Worm (Caenorhabditis elegans): ENCODE measurements around the gene cah-2.

cah-2 gene

DNA sequence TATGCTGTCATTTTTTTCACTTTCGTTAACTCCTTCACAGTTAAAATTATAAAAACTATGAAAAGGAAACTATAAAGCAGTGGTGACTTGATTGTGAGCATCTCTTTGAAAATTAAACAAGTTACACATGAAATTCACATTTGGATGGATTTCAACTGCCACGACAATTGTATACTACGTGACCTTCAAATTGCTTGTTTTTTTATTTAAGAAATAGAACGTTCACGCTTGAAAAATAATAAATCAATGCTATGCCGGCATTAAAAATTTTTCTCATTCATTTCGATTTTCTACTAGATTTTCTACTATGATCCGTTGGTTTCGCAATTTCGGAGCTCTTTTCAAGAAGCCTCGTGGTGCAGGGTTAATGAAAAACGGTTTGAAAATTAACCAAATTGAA is 42.5 kb upstream of the cah-2 start, which contains the start of the genes ZK1290.7 and rnh-1.1:
TSS of gene ZK1290.7 (minus strand) at position 101 of the 400 bp plus-strand sequence.
TSS of gene rnh-1.1 (plus strand) at position 281 of the 400 bp plus-strand sequence.
- TF ChIP-seq mab-5 (tag; optimal IDR thresholded peaks at IDR 0.05) = no peak
- TF ChIP-seq elt-3 (tag; optimal IDR thresholded peaks at IDR 0.05) = no peak
- no peak for TF ChIP-seq pha-4 (tag; optimal IDR thresholded peaks at IDR 0.05)
- no peak for TF ChIP-seq cnd-1 (tag; optimal IDR thresholded peaks at IDR 0.05)
- no peak for TF ChIP-seq hlh-1 (tag; optimal IDR thresholded peaks at IDR 0.05)
- no peak for TF ChIP-seq lin-13 (tag; optimal IDR thresholded peaks at IDR 0.05)
- no peak for TF ChIP-seq unc-120 (tag; optimal IDR thresholded peaks at IDR 0.05; ENCODE audit: poor library complexity, severe bottlenecking)
- no peak for TF ChIP-seq ces-1 (GFP tag; optimal IDR thresholded peaks at IDR 0.05)
- no peak for TF ChIP-seq blmp-1 (tag; optimal IDR thresholded peaks at IDR 0.05)

DNA sequence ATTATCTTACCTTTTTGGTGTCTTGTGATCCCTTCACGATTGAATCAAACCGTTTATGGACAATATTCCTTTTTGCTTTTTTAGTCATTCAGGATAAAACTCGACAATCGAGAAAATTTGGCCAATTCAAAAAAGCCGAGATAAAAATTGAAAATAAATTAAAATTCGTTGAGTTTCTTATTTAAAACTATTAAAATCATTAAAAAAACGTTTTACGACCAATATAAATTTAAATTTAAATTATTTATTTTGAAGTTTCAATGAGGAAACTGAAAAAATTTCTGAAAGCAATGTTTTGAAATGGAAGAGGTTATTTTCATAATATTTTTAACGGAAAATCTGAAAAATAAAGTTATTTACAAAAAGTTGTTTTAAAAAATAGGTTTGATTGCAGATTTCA is 40.4 kb upstream of the cah-2 start, which contains the start of gene ZK1290.15:
TSS of gene ZK1290.15 (plus strand) at position 301 of the 400 bp plus-strand sequence.
- TF ChIP-seq M03D4.4 (tag; optimal IDR thresholded peaks at IDR 0.05) = no peak
- no peak for TF ChIP-seq ces-1 (GFP tag; optimal IDR thresholded peaks at IDR 0.05)
- TF ChIP-seq mls-2 (tag; optimal IDR thresholded peaks at IDR 0.05) = no peak
- no peak for TF ChIP-seq ham-2 (GFP tag; optimal IDR thresholded peaks at IDR 0.05)
- TF ChIP-seq ztf-11 (tag; optimal IDR thresholded peaks at IDR 0.05) = no peak
- TF ChIP-seq drap-1 (GFP tag; optimal IDR thresholded peaks at IDR 0.05) = no peak
- TF ChIP-seq nhr-76 (tag; optimal IDR thresholded peaks at IDR 0.05) = no peak
- TF ChIP-seq nhr-2 (tag; optimal IDR thresholded peaks at IDR 0.05) = no peak
- no peak for TF ChIP-seq unc-62 (GFP tag; optimal IDR thresholded peaks at IDR 0.05)
- TF ChIP-seq ceh-43 (GFP tag; optimal IDR thresholded peaks at IDR 0.05) = no peak
- no peak for TF ChIP-seq sptf-1 (tag; optimal IDR thresholded peaks at IDR 0.05)
- TF ChIP-seq blmp-1 (tag; optimal IDR thresholded peaks at IDR 0.05) = no peak
- TF ChIP-seq cnd-1 (tag; optimal IDR thresholded peaks at IDR 0.05) = no peak
- no peak for TF ChIP-seq pha-4 (tag; optimal IDR thresholded peaks at IDR 0.05)

DNA sequence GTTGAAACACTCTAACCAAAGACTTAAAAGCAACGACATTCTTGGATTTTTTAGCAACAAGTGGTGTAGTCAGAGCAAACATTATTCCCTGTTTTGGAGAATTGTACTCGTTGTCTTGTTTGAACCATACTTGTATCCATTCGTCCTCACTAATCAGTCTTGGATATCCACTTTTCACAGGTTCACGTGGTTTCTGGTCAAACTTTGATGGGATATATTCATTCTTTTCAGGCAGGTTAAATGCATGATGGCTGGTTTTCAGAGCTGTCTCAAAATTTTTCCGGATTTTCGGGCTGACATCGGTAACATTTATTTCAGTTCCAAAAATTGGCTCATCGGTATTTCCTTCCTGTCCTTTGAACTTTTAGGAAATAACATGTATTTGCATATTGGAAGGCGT is 38.5 kb upstream of the cah-2 start:
- TF ChIP-seq nhr-28 (tag; optimal IDR thresholded peaks at IDR 0.05) = no peak
- TF ChIP-seq hlh-1 (tag; optimal IDR thresholded peaks at IDR 0.05) = no peak
- TF ChIP-seq nhr-237 (tag; optimal IDR thresholded peaks at IDR 0.05) = no peak
- no peak for TF ChIP-seq mls-2 (tag; optimal IDR thresholded peaks at IDR 0.05)
- TF ChIP-seq ces-1 (GFP tag; optimal IDR thresholded peaks at IDR 0.05) = no peak
- TF ChIP-seq elt-3 (tag; optimal IDR thresholded peaks at IDR 0.05) = no peak
- TF ChIP-seq nhr-2 (tag; optimal IDR thresholded peaks at IDR 0.05) = no peak
- TF ChIP-seq zip-8 (tag; optimal IDR thresholded peaks at IDR 0.05) = no peak
- TF ChIP-seq drap-1 (GFP tag; optimal IDR thresholded peaks at IDR 0.05) = no peak
- TF ChIP-seq ceh-43 (GFP tag; optimal IDR thresholded peaks at IDR 0.05) = no peak
- TF ChIP-seq flh-1 (GFP tag; optimal IDR thresholded peaks at IDR 0.05) = no peak
- no peak for TF ChIP-seq ham-2 (GFP tag; optimal IDR thresholded peaks at IDR 0.05)

DNA sequence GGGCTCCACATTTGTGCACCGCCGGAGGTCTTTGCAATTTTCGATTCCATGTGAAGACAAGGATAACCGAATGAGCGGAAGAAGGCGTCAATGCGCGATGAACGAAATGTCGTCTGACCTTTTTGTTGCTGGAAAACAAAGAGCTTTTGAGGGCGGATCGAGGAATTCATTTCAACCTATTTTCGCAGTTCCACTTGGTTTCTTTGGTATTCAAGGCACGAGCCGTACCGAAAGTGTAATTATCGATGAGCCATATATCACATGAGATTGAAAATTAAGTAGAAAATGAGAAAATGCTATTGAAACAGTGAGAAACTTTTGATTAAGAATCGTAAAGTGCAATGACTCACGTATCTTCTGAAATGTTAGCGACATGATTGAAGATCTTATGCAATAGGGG is 36.3 kb upstream of the cah-2 start, which contains the start of gene glb-9:
TSS of gene glb-9 (minus strand) at position 101 of the 400 bp plus-strand sequence.
- TF ChIP-seq ces-1 (GFP tag; optimal IDR thresholded peaks at IDR 0.05) (no peak), nhr-2 (tag; optimal IDR thresholded peaks at IDR 0.05) (no peak), unc-39 (tag; optimal IDR thresholded peaks at IDR 0.05) (no peak), ztf-11 (tag; optimal IDR thresholded peaks at IDR 0.05) (no peak), ceh-39 (tag; optimal IDR thresholded peaks at IDR 0.05) (no peak), ham-2 (GFP tag; optimal IDR thresholded peaks at IDR 0.05) (no peak), lin-13 (tag; optimal IDR thresholded peaks at IDR 0.05) (no peak), sptf-1 (tag; optimal IDR thresholded peaks at IDR 0.05) (no peak), mab-5 (tag; optimal IDR thresholded peaks at IDR 0.05) (no peak), snpc-4 (tag; optimal IDR thresholded peaks at IDR 0.05) (no peak), blmp-1 (tag; optimal IDR thresholded peaks at IDR 0.05) (no peak), lsy-2 (tag; optimal IDR thresholded peaks at IDR 0.05) (no peak), unc-62 (GFP tag; optimal IDR thresholded peaks at IDR 0.05) (no peak), nhr-28 (tag; optimal IDR thresholded peaks at IDR 0.05) (no peak), ceh-43 (GFP tag; optimal IDR thresholded peaks at IDR 0.05) (no peak), mls-2 (tag; optimal IDR thresholded peaks at IDR 0.05) (no peak), nhr-76 (tag; optimal IDR thresholded peaks at IDR 0.05) (no peak)

DNA sequence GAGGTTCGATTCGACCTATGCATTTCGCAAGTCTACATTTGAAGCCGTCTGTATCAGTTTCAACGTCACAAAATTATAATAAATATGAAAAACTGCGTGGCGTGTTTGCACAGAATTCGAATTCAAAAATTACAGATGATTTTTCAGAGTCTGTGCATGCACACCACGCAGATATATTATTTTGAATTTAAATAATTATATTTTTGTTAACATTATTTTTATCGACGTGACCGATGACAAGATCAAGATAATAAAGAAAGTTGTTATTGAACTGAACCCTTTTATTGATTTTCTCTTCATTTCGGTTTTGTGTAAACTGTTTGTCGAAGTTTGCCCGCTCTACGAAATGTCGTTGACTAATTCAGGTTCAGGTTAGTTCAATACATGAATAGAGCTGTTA is 22.1 kb upstream of the cah-2 start, which contains the start of gene C28F5.1:
TSS of gene C28F5.1 (plus strand) at position 301 of the 400 bp plus-strand sequence.
- TF ChIP-seq snpc-4 (tag; optimal IDR thresholded peaks at IDR 0.05) (no peak), ceh-43 (GFP tag; optimal IDR thresholded peaks at IDR 0.05) (no peak), ceh-83 (GFP tag; optimal IDR thresholded peaks at IDR 0.05) (no peak), unc-120 (tag; optimal IDR thresholded peaks at IDR 0.05; ENCODE audit: poor library complexity, severe bottlenecking) (no peak), lsy-2 (tag; optimal IDR thresholded peaks at IDR 0.05) (no peak), ces-1 (GFP tag; optimal IDR thresholded peaks at IDR 0.05) (no peak), cnd-1 (tag; optimal IDR thresholded peaks at IDR 0.05) (no peak), nhr-28 (tag; optimal IDR thresholded peaks at IDR 0.05) (no peak), sem-2 (GFP tag; optimal IDR thresholded peaks at IDR 0.05) (no peak), nhr-237 (tag; optimal IDR thresholded peaks at IDR 0.05) (no peak), zip-8 (tag; optimal IDR thresholded peaks at IDR 0.05) (no peak), unc-62 (GFP tag; optimal IDR thresholded peaks at IDR 0.05) (no peak), lin-32 (GFP tag; optimal IDR thresholded peaks at IDR 0.05) (no peak), elt-3 (tag; optimal IDR thresholded peaks at IDR 0.05) (no peak), lin-13 (tag; optimal IDR thresholded peaks at IDR 0.05) (no peak), nhr-2 (tag; optimal IDR thresholded peaks at IDR 0.05) (no peak), flh-1 (GFP tag; optimal IDR thresholded peaks at IDR 0.05) (no peak), nhr-12 (tag; optimal IDR thresholded peaks at IDR 0.05) (no peak), blmp-1 (tag; optimal IDR thresholded peaks at IDR 0.05) (no peak)

Measured in whole organism, mixed stage, embryonic.